Fruit fly (Drosophila melanogaster): Measurements from ENCODE around the gene CG1824.

dm6 chrX:12595100-12595609 is 269 bp downstream of the CG1824 start:
- no peak for TF ChIP-seq brk (GFP tag; optimal IDR thresholded peaks at IDR 0.05)
- no peak for TF ChIP-seq br (GFP tag; optimal IDR thresholded peaks at IDR 0.05)
- no peak for TF ChIP-seq fru (GFP tag; optimal IDR thresholded peaks at IDR 0.05)
- TF ChIP-seq sv (GFP tag; optimal IDR thresholded peaks at IDR 0.05): no peak
- no peak for TF ChIP-seq Dfd (GFP tag; optimal IDR thresholded peaks at IDR 0.05)
- TF ChIP-seq psq (GFP tag; optimal IDR thresholded peaks at IDR 0.05): no peak
- no peak for TF ChIP-seq lola (GFP tag; optimal IDR thresholded peaks at IDR 0.05)
- no peak for TF ChIP-seq Abd-B (GFP tag; optimal IDR thresholded peaks at IDR 0.05)
- no peak for TF ChIP-seq dmrt93B (GFP tag; optimal IDR thresholded peaks at IDR 0.05)
- TF ChIP-seq N (GFP tag; optimal IDR thresholded peaks at IDR 0.05): no peak
- no peak for TF ChIP-seq pan (optimal IDR thresholded peaks at IDR 0.05)
- TF ChIP-seq HLH106 (tag; optimal IDR thresholded peaks at IDR 0.05): no peak
- TF ChIP-seq rgr (GFP tag; optimal IDR thresholded peaks at IDR 0.05): no peak
- no peak for TF ChIP-seq GATAd (GFP tag; optimal IDR thresholded peaks at IDR 0.05)

All from whole organism, wandering third instar larva.